Worm (Caenorhabditis elegans): ENCODE measurements around the gene ZC404.1.

ce11 chrV:6751493-6752100 is 42.4 kb upstream of the ZC404.1 start:
- peak in 1 of 2 experiments; percentile 6 for TF ChIP-seq lsy-2 (tag; optimal IDR thresholded peaks at IDR 0.05)
- TF ChIP-seq unc-62 (GFP tag; optimal IDR thresholded peaks at IDR 0.05 in 1 of 2): no peak
- TF ChIP-seq unc-62 (tag; optimal IDR thresholded peaks at IDR 0.05): no peak
- no peak for TF ChIP-seq mep-1 (tag; optimal IDR thresholded peaks at IDR 0.05)
- TF ChIP-seq D1046.2 (GFP tag; IDR thresholded peaks at IDR 0.05): no peak
- TF ChIP-seq zfp-3 (GFP tag; conservative IDR thresholded peaks at IDR 0.05): no peak
- TF ChIP-seq F49E8.2 (tag; optimal IDR thresholded peaks at IDR 0.05; ENCODE audit: borderline replicate concordance): no peak
- TF ChIP-seq ctbp-1 (GFP tag; IDR thresholded peaks at IDR 0.05): no peak
- TF ChIP-seq egl-27 (tag; optimal IDR thresholded peaks at IDR 0.05): no peak
- TF ChIP-seq lin-13 (GFP tag; optimal IDR thresholded peaks at IDR 0.05): no peak
- no peak for TF ChIP-seq fkh-10 (GFP tag; optimal IDR thresholded peaks at IDR 0.05)

Data from whole organism, L4 larva.